Fruit fly (Drosophila melanogaster): ENCODE measurements around the gene Hsc70-2.
A peak's percentile ranks its signal among the peaks of the same experiment; 100 is the strongest.

Gene Hsc70-2

DNA sequence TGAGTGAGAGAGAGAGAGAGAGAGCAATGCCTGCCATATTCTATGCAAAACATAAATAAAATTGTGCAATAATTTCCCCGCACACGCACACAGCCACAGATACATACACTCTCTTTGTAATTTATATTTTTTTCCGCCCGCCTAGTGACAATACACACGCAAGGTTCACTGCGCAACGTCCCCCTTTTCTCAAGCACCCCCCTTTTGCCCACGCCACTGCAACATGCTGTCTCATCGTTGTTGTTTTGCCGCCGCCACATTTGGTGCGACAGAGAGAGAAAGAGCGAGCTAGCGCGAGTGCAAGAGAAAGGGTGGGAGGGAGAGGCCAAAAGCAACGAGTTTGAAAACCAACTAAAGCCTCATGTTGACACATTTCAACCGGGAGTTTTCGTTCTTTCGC lies 32.2 kb upstream of the Hsc70-2 start (continued):
- TF ChIP-seq CG1602 (GFP tag; optimal IDR thresholded peaks at IDR 0.05): peak; percentile 26
- TF ChIP-seq hb (GFP tag; IDR thresholded peaks at IDR 0.05; ENCODE audit: partially characterized antibody): no peak
- TF ChIP-seq CG18011 (GFP tag; optimal IDR thresholded peaks at IDR 0.05): no peak
- no peak for TF ChIP-seq CTCF (GFP tag; optimal IDR thresholded peaks at IDR 0.05)
- no peak for TF ChIP-seq CG2129 (GFP tag; IDR thresholded peaks at IDR 0.05; ENCODE audit: partially characterized antibody)
- TF ChIP-seq emc (GFP tag; optimal IDR thresholded peaks at IDR 0.05): no peak
- peak; percentile 66 for TF ChIP-seq CG1647 (GFP tag; optimal IDR thresholded peaks at IDR 0.05)
- TF ChIP-seq insv (GFP tag; optimal IDR thresholded peaks at IDR 0.05): no peak
- TF ChIP-seq CG33213 (GFP tag; optimal IDR thresholded peaks at IDR 0.05): peak; percentile 37
- peak; percentile 66 for TF ChIP-seq CrebB (tag; optimal IDR thresholded peaks at IDR 0.05)
- peak; percentile 18 for TF ChIP-seq pzg (GFP tag; optimal IDR thresholded peaks at IDR 0.05)
- TF ChIP-seq NK7.1 (GFP tag; optimal IDR thresholded peaks at IDR 0.05): peak; percentile 59
- TF ChIP-seq dati (GFP tag; IDR thresholded peaks at IDR 0.05): peak; percentile 37; the same call in 1 of the 2 replicates
- TF ChIP-seq CG42726 (GFP tag; IDR thresholded peaks at IDR 0.05; ENCODE audit: partially characterized antibody): 0 out of 2 replicates have a peak, but pooled peaks have one; percentile 52
- TF ChIP-seq grau (tag; optimal IDR thresholded peaks at IDR 0.05): peak; percentile 52
- TF ChIP-seq wor (GFP tag; IDR thresholded peaks at IDR 0.05): peak; percentile 45; the same call in 1 of the 2 replicates
- no peak for TF ChIP-seq CG17361 (GFP tag; IDR thresholded peaks at IDR 0.05)
- no peak for TF ChIP-seq CG14965 (GFP tag; optimal IDR thresholded peaks at IDR 0.05; ENCODE audit: borderline replicate concordance)
- no peak for TF ChIP-seq z (GFP tag; IDR thresholded peaks at IDR 0.05)
- TF ChIP-seq shn (GFP tag; optimal IDR thresholded peaks at IDR 0.05): peak; percentile 22
- no peak for TF ChIP-seq fd3F (GFP tag; optimal IDR thresholded peaks at IDR 0.05)
- TF ChIP-seq CG13296 (GFP tag; optimal IDR thresholded peaks at IDR 0.05): peak; percentile 30
- TF ChIP-seq Med (GFP tag): peak; percentile 96
- TF ChIP-seq sqz (GFP tag; optimal IDR thresholded peaks at IDR 0.05): peak; percentile 68
- TF ChIP-seq slou (GFP tag; optimal IDR thresholded peaks at IDR 0.05): no peak
- no peak for TF ChIP-seq CG3995 (GFP tag; optimal IDR thresholded peaks at IDR 0.05)
- TF ChIP-seq CG5245 (GFP tag; optimal IDR thresholded peaks at IDR 0.05): peak; percentile 29
- TF ChIP-seq CG7928 (GFP tag; optimal IDR thresholded peaks at IDR 0.05): no peak
- 0 out of 2 replicates have a peak, but pooled peaks have one; percentile 17 for TF ChIP-seq Bgb (GFP tag; IDR thresholded peaks at IDR 0.05; ENCODE audit: partially characterized antibody)
- TF ChIP-seq CG3163 (GFP tag; optimal IDR thresholded peaks at IDR 0.05): peak; percentile 61
- TF ChIP-seq CG7745 (tag; optimal IDR thresholded peaks at IDR 0.05): no peak
- TF ChIP-seq ap (GFP tag; IDR thresholded peaks at IDR 0.05): peak; percentile 62
- TF ChIP-seq gcm (GFP tag; optimal IDR thresholded peaks at IDR 0.05): peak; percentile 54
- no peak for TF ChIP-seq fd102C (GFP tag; optimal IDR thresholded peaks at IDR 0.05)
- TF ChIP-seq CG17186 (GFP tag; optimal IDR thresholded peaks at IDR 0.05): peak; percentile 17
- peak; percentile 76; the same call in 1 of the 3 replicates for TF ChIP-seq CG2199 (GFP tag; IDR thresholded peaks at IDR 0.05)
- no peak for TF ChIP-seq CG12219 (GFP tag; optimal IDR thresholded peaks at IDR 0.05)
- peak; percentile 58 for TF ChIP-seq oc (tag; optimal IDR thresholded peaks at IDR 0.05)
- peak; percentile 60 for TF ChIP-seq H2.0 (GFP tag; IDR thresholded peaks at IDR 0.05)
- TF ChIP-seq Eip74EF (GFP tag; optimal IDR thresholded peaks at IDR 0.05): no peak
- TF ChIP-seq CG6765 (GFP tag; optimal IDR thresholded peaks at IDR 0.05): peak; percentile 46
- no peak for TF ChIP-seq CG15601 (tag; optimal IDR thresholded peaks at IDR 0.05)
- no peak for TF ChIP-seq BEAF-32 (GFP tag; optimal IDR thresholded peaks at IDR 0.05)
- no peak for TF ChIP-seq sd (tag; optimal IDR thresholded peaks at IDR 0.05)
- peak; percentile 16; the same call in 1 of the 3 replicates for TF ChIP-seq knrl (GFP tag; IDR thresholded peaks at IDR 0.05; ENCODE audit: partially characterized antibody)
- TF ChIP-seq CG3281 (GFP tag; optimal IDR thresholded peaks at IDR 0.05): peak; percentile 30
- peak; percentile 0 for TF ChIP-seq Dek (tag; optimal IDR thresholded peaks at IDR 0.05)
- peak; percentile 32 for TF ChIP-seq CG9876 (GFP tag; optimal IDR thresholded peaks at IDR 0.05)
- TF ChIP-seq CG9797 (GFP tag; optimal IDR thresholded peaks at IDR 0.05): no peak
- TF ChIP-seq vfl (GFP tag; optimal IDR thresholded peaks at IDR 0.05): peak; percentile 60

Data from whole organism, embryonic.